Fruit fly (Drosophila melanogaster) whole organism, embryonic: Measurements from ENCODE around the gene CG10874.

Experiments
- Atf3 ChIP-seq: fragments of 200-800 bp; sonication (Bioruptor generic); optimal IDR thresholded peaks from 3 replicates; lab custom pipeline; 2016; ENCODE audit warnings: missing biosample characterization, missing genetic modification characterization
- BEAF-32 ChIP-seq: fragments of 200-800 bp; sonication (Bioruptor generic); optimal IDR thresholded peaks from 3 replicates; lab custom pipeline; 2017; ENCODE audit warnings: missing biosample characterization, missing genetic modification characterization, mild to moderate bottlenecking, moderate library complexity, missing genetic modification reagents
- Bdp1 ChIP-seq: fragments of 200-800 bp; sonication (Bioruptor generic); optimal IDR thresholded peaks from 3 replicates; lab custom pipeline; 2016; ENCODE audit warnings: missing biosample characterization, missing genetic modification characterization
- CG10274 ChIP-seq: fragments of 200-800 bp; sonication (Bioruptor generic); optimal IDR thresholded peaks from 3 replicates; lab custom pipeline; 2017; ENCODE audit warnings: missing biosample characterization, mild to moderate bottlenecking, missing genetic modification characterization
- CG10366 ChIP-seq: fragments of 200-800 bp; sonication (Bioruptor generic); IDR thresholded peaks from 2 replicates; pipeline ENCODE4 v1.3.6; 2022; ENCODE audit warnings: missing biosample characterization, missing genetic modification characterization
- CG10543 ChIP-seq: fragments of 200-800 bp; sonication (Bioruptor generic); optimal IDR thresholded peaks from 3 replicates; lab custom pipeline; 2017; ENCODE audit warnings: missing biosample characterization, mild to moderate bottlenecking, missing genetic modification characterization, moderate library complexity
- CG10654 ChIP-seq: fragments of 200-800 bp; sonication (Bioruptor generic); optimal IDR thresholded peaks from 2 replicates; lab custom pipeline; 2016; ENCODE audit warnings: missing biosample characterization, missing genetic modification characterization
- CG11695 ChIP-seq: fragments of 200-800 bp; sonication (Bioruptor generic); IDR thresholded peaks from 3 replicates; pipeline ENCODE4 v1.3.6; 2022; ENCODE audit warnings: missing biosample characterization, missing genetic modification characterization
- CG12071 ChIP-seq: fragments of 200-800 bp; sonication (Bioruptor generic); optimal IDR thresholded peaks from 3 replicates; lab custom pipeline; 2018; ENCODE audit warnings: missing biosample characterization, mild to moderate bottlenecking, missing genetic modification characterization
- CG13624 ChIP-seq: fragments of 200-800 bp; sonication (Bioruptor generic); optimal IDR thresholded peaks from 2 replicates; lab custom pipeline; 2016; ENCODE audit warnings: missing biosample characterization, missing genetic modification characterization
- CG17361 ChIP-seq: fragments of 200-800 bp; sonication (Bioruptor generic); IDR thresholded peaks from 3 replicates; pipeline ENCODE4 v1.3.6; 2022; ENCODE audit warnings: missing biosample characterization, missing genetic modification characterization
- CG18764 ChIP-seq: fragments of 200-800 bp; sonication (Bioruptor generic); optimal IDR thresholded peaks from 3 replicates; lab custom pipeline; 2016; ENCODE audit warnings: missing biosample characterization, missing genetic modification characterization
- CG2120 ChIP-seq: fragments of 200-800 bp; sonication (Bioruptor generic); optimal IDR thresholded peaks from 3 replicates; lab custom pipeline; 2016; ENCODE audit warnings: missing biosample characterization, missing genetic modification characterization
- CG2678 ChIP-seq: fragments of 200-800 bp; sonication (Bioruptor generic); optimal IDR thresholded peaks from 3 replicates; lab custom pipeline; 2019; ENCODE audit warnings: missing biosample characterization, mild to moderate bottlenecking, missing genetic modification characterization, moderate library complexity
- CG30431 ChIP-seq: fragments of 200-800 bp; sonication (Bioruptor generic); optimal IDR thresholded peaks from 2 replicates; lab custom pipeline; 2017; ENCODE audit warnings: missing biosample characterization, missing genetic modification characterization
- CG33557 ChIP-seq: fragments of 200-800 bp; sonication (Bioruptor generic); optimal IDR thresholded peaks from 2 replicates; lab custom pipeline; 2019; ENCODE audit warnings: missing biosample characterization, mild to moderate bottlenecking, missing genetic modification characterization, moderate library complexity
- CG3847 ChIP-seq: fragments of 200-800 bp; sonication (Bioruptor generic); IDR thresholded peaks from 2 replicates; pipeline ENCODE4 v1.3.6; 2022; ENCODE audit warnings: missing biosample characterization, missing genetic modification characterization
- CG42726 ChIP-seq: fragments of 200-800 bp; sonication (Bioruptor generic); IDR thresholded peaks from 2 replicates; pipeline ENCODE4 v1.3.6; 2022; ENCODE audit warnings: missing biosample characterization, missing genetic modification characterization; ENCODE audit not compliant: partially characterized antibody
- CG6254 ChIP-seq: fragments of 200-800 bp; sonication (Bioruptor generic); optimal IDR thresholded peaks from 3 replicates; lab custom pipeline; 2017; ENCODE audit warnings: mild to moderate bottlenecking, missing biosample characterization, missing genetic modification reagents, missing genetic modification characterization
- CG6813 ChIP-seq: fragments of 200-800 bp; sonication (Bioruptor generic); optimal IDR thresholded peaks from 2 replicates; lab custom pipeline; 2017; ENCODE audit warnings: missing biosample characterization, missing genetic modification characterization, mild to moderate bottlenecking, moderate library complexity, missing genetic modification reagents
- CG7839 ChIP-seq: fragments of 200-800 bp; sonication (Bioruptor generic); optimal IDR thresholded peaks from 3 replicates; lab custom pipeline; 2018; ENCODE audit warnings: missing biosample characterization, mild to moderate bottlenecking, missing genetic modification characterization, moderate library complexity
- CG8359 ChIP-seq: fragments of 200-800 bp; sonication (Bioruptor generic); optimal IDR thresholded peaks from 2 replicates; lab custom pipeline; 2017; ENCODE audit warnings: missing biosample characterization, mild to moderate bottlenecking, missing genetic modification characterization, borderline replicate concordance
- CG8388 ChIP-seq: fragments of 200-800 bp; sonication (Bioruptor generic); optimal IDR thresholded peaks from 2 replicates; lab custom pipeline; 2019; ENCODE audit warnings: missing biosample characterization, mild to moderate bottlenecking, missing genetic modification characterization, moderate library complexity
- CG9876 ChIP-seq: fragments of 200-800 bp; sonication (Bioruptor generic); optimal IDR thresholded peaks from 2 replicates; lab custom pipeline; 2016; ENCODE audit warnings: missing biosample characterization, missing genetic modification characterization
- CG9932 ChIP-seq: fragments of 200-800 bp; sonication (Bioruptor generic); IDR thresholded peaks from 2 replicates; pipeline ENCODE4 v1.3.6; 2022; ENCODE audit warnings: missing biosample characterization, missing genetic modification characterization
- CTCF ChIP-seq: fragments of 200-800 bp; sonication (Bioruptor generic); optimal IDR thresholded peaks from 2 replicates; lab custom pipeline; 2017; ENCODE audit warnings: missing biosample characterization, mild to moderate bottlenecking, missing genetic modification characterization, moderate library complexity
- Dip3 ChIP-seq: fragments of 200-800 bp; sonication (Bioruptor generic); optimal IDR thresholded peaks from 3 replicates; lab custom pipeline; 2016; ENCODE audit warnings: missing biosample characterization, missing genetic modification characterization
- Lhr ChIP-seq: fragments of 200-800 bp; sonication (Bioruptor generic); optimal IDR thresholded peaks from 3 replicates; lab custom pipeline; 2017; ENCODE audit warnings: mild to moderate bottlenecking, missing biosample characterization, missing genetic modification reagents, missing genetic modification characterization
- NC2α ChIP-seq: fragments of 200-800 bp; sonication (Bioruptor generic); optimal IDR thresholded peaks from 2 replicates; lab custom pipeline; 2016; ENCODE audit warnings: missing biosample characterization, missing genetic modification characterization
- Opbp ChIP-seq: fragments of 200-800 bp; sonication (Bioruptor generic); IDR thresholded peaks from 3 replicates; pipeline ENCODE4 v1.3.6; 2022; ENCODE audit warnings: missing biosample characterization, missing genetic modification characterization; ENCODE audit not compliant: partially characterized antibody
- Pdp1 ChIP-seq, 2 experiments: fragments of 200-800 bp; sonication (Bioruptor generic); optimal IDR thresholded peaks; 3 replicates each; lab custom pipeline; 2016; ENCODE audit warnings: missing biosample characterization in 2 of 2, missing genetic modification characterization in 2 of 2, mild to moderate bottlenecking in 1 of 2, moderate library complexity in 1 of 2
- Sry-δ ChIP-seq: fragments of 200-800 bp; sonication (Bioruptor generic); optimal IDR thresholded peaks from 2 replicates; lab custom pipeline; 2016; ENCODE audit warnings: missing biosample characterization, missing genetic modification characterization
- amos ChIP-seq: fragments of 200-800 bp; sonication (Bioruptor generic); IDR thresholded peaks from 2 replicates; pipeline ENCODE4 v1.3.6; 2022; ENCODE audit warnings: missing biosample characterization, missing genetic modification characterization; ENCODE audit not compliant: partially characterized antibody
- aop ChIP-seq: fragments of 200-800 bp; sonication (Bioruptor generic); IDR thresholded peaks from 2 replicates; pipeline ENCODE4 v1.3.6; 2022; ENCODE audit warnings: missing biosample characterization, missing genetic modification characterization
- br ChIP-seq: fragments of >200 bp; optimal IDR thresholded peaks from 2 replicates; lab custom pipeline; 2017
- bsh ChIP-seq, 2 experiments: fragments of 200-800 bp; sonication (Bioruptor generic); optimal IDR thresholded peaks; 2 replicates each; lab custom pipeline; 2017 to 2018; ENCODE audit warnings: mild to moderate bottlenecking in 2 of 2, missing biosample characterization in 2 of 2, missing genetic modification characterization in 2 of 2, moderate library complexity in 1 of 2
- crol ChIP-seq: fragments of 200-800 bp; sonication (Bioruptor generic); IDR thresholded peaks from 2 replicates; pipeline ENCODE4 v1.3.6; 2022; ENCODE audit warnings: missing biosample characterization, missing genetic modification characterization
- grn ChIP-seq: fragments of 200-800 bp; sonication (Bioruptor generic); optimal IDR thresholded peaks from 3 replicates; lab custom pipeline; 2017; ENCODE audit warnings: missing biosample characterization, missing genetic modification characterization
- gsb ChIP-seq: fragments of 200-800 bp; sonication (Bioruptor generic); IDR thresholded peaks from 2 replicates; pipeline ENCODE4 v1.3.6; 2022; ENCODE audit warnings: missing biosample characterization, missing genetic modification characterization
- inv ChIP-seq: fragments of 200-800 bp; sonication (Bioruptor generic); IDR thresholded peaks from 2 replicates; pipeline ENCODE4 v1.3.6; 2022; ENCODE audit warnings: missing biosample characterization, missing genetic modification characterization; ENCODE audit not compliant: partially characterized antibody
- kah ChIP-seq: fragments of 200-800 bp; sonication (Bioruptor generic); optimal IDR thresholded peaks from 2 replicates; lab custom pipeline; 2018; ENCODE audit warnings: missing biosample characterization, mild to moderate bottlenecking, missing genetic modification characterization
- lilli ChIP-seq: fragments of 200-800 bp; sonication (Bioruptor generic); optimal IDR thresholded peaks from 3 replicates; lab custom pipeline; 2016; ENCODE audit warnings: missing biosample characterization, missing genetic modification characterization
- lmd ChIP-seq: fragments of 200-800 bp; sonication (Bioruptor generic); IDR thresholded peaks from 2 replicates; pipeline ENCODE4 v1.3.6; 2022; ENCODE audit warnings: missing biosample characterization, missing genetic modification characterization
- nerfin-1 ChIP-seq: fragments of 200-800 bp; sonication (Bioruptor generic); optimal IDR thresholded peaks from 3 replicates; lab custom pipeline; 2019; ENCODE audit warnings: missing biosample characterization, mild to moderate bottlenecking, missing genetic modification characterization, moderate library complexity
- peb ChIP-seq: fragments of 200-800 bp; sonication (Bioruptor generic); IDR thresholded peaks from 2 replicates; pipeline ENCODE4 v1.3.6; 2022; ENCODE audit warnings: missing biosample characterization, missing genetic modification characterization
- sima ChIP-seq: fragments of 200-800 bp; sonication (Bioruptor generic); optimal IDR thresholded peaks from 2 replicates; lab custom pipeline; 2016; ENCODE audit warnings: missing biosample characterization, missing genetic modification characterization
- slbo ChIP-seq: fragments of 200-800 bp; sonication (Bioruptor generic); IDR thresholded peaks from 2 replicates; pipeline ENCODE4 v1.3.6; 2022; ENCODE audit warnings: missing biosample characterization, missing genetic modification characterization
- tll ChIP-seq, 2 experiments: fragments of 200-800 bp in 1 of 2; fragments of >200 bp in 1 of 2; sonication (Bioruptor generic) in 1 of 2; optimal IDR thresholded peaks; 2 replicates each; lab custom pipeline; 2017 to 2019; ENCODE audit warnings: missing biosample characterization in 2 of 2, missing genetic modification characterization in 2 of 2, mild to moderate bottlenecking in 1 of 2, moderate library complexity in 1 of 2
- tx ChIP-seq: fragments of 200-800 bp; sonication (Bioruptor generic); optimal IDR thresholded peaks from 2 replicates; lab custom pipeline; 2016; ENCODE audit warnings: missing biosample characterization, missing genetic modification characterization
- unpg ChIP-seq: fragments of 200-800 bp; sonication (Bioruptor generic); optimal IDR thresholded peaks from 3 replicates; lab custom pipeline; 2018; ENCODE audit warnings: missing biosample characterization, mild to moderate bottlenecking, missing genetic modification characterization, moderate library complexity
- zfh2 ChIP-seq: fragments of 200-800 bp; sonication (Bioruptor generic); optimal IDR thresholded peaks from 2 replicates; lab custom pipeline; 2016; ENCODE audit warnings: missing biosample characterization, missing genetic modification characterization

Gene CG10874

dm6 chr2L:2163568-2163953 lies 28.6 kb downstream of the CG10874 start (continued):
- TF ChIP-seq Lhr (GFP tag; lab: Kevin White, UChicago) = peak; percentile 83
- TF ChIP-seq Dip3 = peak; percentile 71
- TF ChIP-seq CG18764 (GFP tag; lab: Kevin White, UChicago) = peak; percentile 78
- peak; percentile 92 for TF ChIP-seq CG7839 (tag; lab: Kevin White, UChicago)
- TF ChIP-seq br (lab: Kevin White, UChicago) = no peak
- TF ChIP-seq Opbp (GFP tag; lab: Robert Waterston, UW) = no peak
- peak; percentile 68 for TF ChIP-seq sima (GFP tag; lab: Kevin White, UChicago)
- peak; percentile 97 for TF ChIP-seq aop
- peak; percentile 90 for TF ChIP-seq CG2120 (GFP tag; lab: Kevin White, UChicago)
- TF ChIP-seq NC2α (GFP tag; lab: Kevin White, UChicago) = peak; percentile 93
- TF ChIP-seq gsb (GFP tag; lab: Robert Waterston, UW) = peak; percentile 75
- peak; percentile 45 for TF ChIP-seq CTCF (GFP tag; lab: Kevin White, UChicago)
- TF ChIP-seq tll (GFP tag; optimal IDR thresholded peaks at IDR 0.05; lab: Kevin White, UChicago) = peak in 1 of 2 experiments; percentile 56
- peak; percentile 94 to 96 for TF ChIP-seq bsh (GFP tag; optimal IDR thresholded peaks at IDR 0.05; lab: Kevin White, UChicago)
- peak; percentile 79 for TF ChIP-seq nerfin-1 (tag; lab: Kevin White, UChicago)
- peak; percentile 84 for TF ChIP-seq Bdp1 (GFP tag; lab: Kevin White, UChicago)
- no peak for TF ChIP-seq inv (GFP tag; lab: Robert Waterston, UW)
- TF ChIP-seq CG30431 (GFP tag; lab: Kevin White, UChicago) = peak; percentile 95
- peak; percentile 85 for TF ChIP-seq CG11695
- peak; percentile 80 for TF ChIP-seq CG13624
- TF ChIP-seq CG2678 (tag; lab: Kevin White, UChicago) = peak; percentile 86
- peak; percentile 90 for TF ChIP-seq tx (GFP tag; lab: Kevin White, UChicago)
- peak; percentile 90 for TF ChIP-seq CG8388
- TF ChIP-seq CG42726 (GFP tag; lab: Robert Waterston, UW) = peak; percentile 6; the same call in 1 of the 2 replicates
- TF ChIP-seq zfh2 = peak; percentile 82
- peak; percentile 74 for TF ChIP-seq crol (GFP tag; lab: Robert Waterston, UW)
- peak; percentile 85 for TF ChIP-seq CG6254
- TF ChIP-seq peb (GFP tag; lab: Robert Waterston, UW) = peak; percentile 90
- peak; percentile 82 for TF ChIP-seq lilli (GFP tag; lab: Kevin White, UChicago)
- peak; percentile 78 for TF ChIP-seq CG10654 (GFP tag; lab: Kevin White, UChicago)
- TF ChIP-seq CG33557 (GFP tag; lab: Kevin White, UChicago) = peak; percentile 87
- peak; percentile 85 for TF ChIP-seq CG9876 (GFP tag; lab: Kevin White, UChicago)
- peak; percentile 78 for TF ChIP-seq CG10274
- TF ChIP-seq kah (GFP tag; lab: Kevin White, UChicago) = peak; percentile 28
- TF ChIP-seq grn (GFP tag; lab: Kevin White, UChicago) = no peak
- peak; percentile 89 for TF ChIP-seq unpg
- peak; percentile 39 for TF ChIP-seq Sry-δ (GFP tag; lab: Kevin White, UChicago)
- peak; percentile 77 for TF ChIP-seq CG8359 (GFP tag; lab: Kevin White, UChicago)
- peak; percentile 84 for TF ChIP-seq CG3847 (GFP tag; lab: Robert Waterston, UW)
- peak; percentile 90 for TF ChIP-seq CG6813 (GFP tag; lab: Kevin White, UChicago)
- TF ChIP-seq CG10366 = peak; percentile 89
- TF ChIP-seq slbo (GFP tag; lab: Robert Waterston, UW) = peak; percentile 92
- no peak for TF ChIP-seq BEAF-32 (GFP tag; lab: Kevin White, UChicago)
- TF ChIP-seq CG12071 (GFP tag; lab: Kevin White, UChicago) = peak; percentile 61
- peak; percentile 94 for TF ChIP-seq Atf3
- no peak for TF ChIP-seq amos
- peak; percentile 85 for TF ChIP-seq CG9932
- peak; percentile 91 for TF ChIP-seq CG17361 (GFP tag; lab: Robert Waterston, UW)
- TF ChIP-seq Pdp1 (GFP tag; optimal IDR thresholded peaks at IDR 0.05; lab: Kevin White, UChicago) = peak; percentile 69 to 91
- no peak for TF ChIP-seq CG10543 (GFP tag; lab: Kevin White, UChicago)
- peak; percentile 92 for TF ChIP-seq lmd (GFP tag; lab: Robert Waterston, UW)
